Fruit fly (Drosophila melanogaster) Kc167 (cell line): Measurements from ENCODE around the gene Mrp5.

Source experiments
- h ChIP-seq: fragments of >200 bp; optimal IDR thresholded peaks from 3 replicates; lab custom pipeline; 2018; ENCODE audit warnings: missing external identifiers
- psq ChIP-seq: fragments of >200 bp; optimal IDR thresholded peaks from 2 replicates; lab custom pipeline; 2017; ENCODE audit warnings: missing external identifiers
- ttk ChIP-seq: sonication (Bioruptor generic); optimal IDR thresholded peaks from 2 replicates; lab custom pipeline; 2017; ENCODE audit warnings: missing external identifiers

- no peak for TF ChIP-seq psq (lab: Kevin White, UChicago)
- no peak for TF ChIP-seq h
- no peak for TF ChIP-seq ttk
These were observed 12.8 kb upstream of the Mrp5 start, which contains the start of gene ninaE for dm6 chr3R:19888156-19888784.
